Worm (Caenorhabditis elegans) whole organism, L4 larva: ENCODE data around the gene cyp-25A3.
"Not testable (repeated sequence)": the region's sequence is repeated elsewhere in the genome, so short reads cannot be mapped to it uniquely, and the experiment has no call there.

Experiments used
- D1046.2 ChIP-seq: fragments of 200-800 bp; sonication (Bioruptor generic); IDR thresholded peaks from 2 replicates; pipeline ENCODE4 v1.3.6; 2022; ENCODE audit warnings: missing genetic modification characterization, missing compliant biosample characterization
- T20F7.1 ChIP-seq: fragments of 200-800 bp; sonication (Bioruptor generic); optimal IDR thresholded peaks from 2 replicates; lab custom pipeline; 2018; ENCODE audit warnings: mild to moderate bottlenecking, missing genetic modification characterization, missing compliant biosample characterization
- T26A8.4 ChIP-seq: fragments of 200-800 bp; sonication (Bioruptor generic); IDR thresholded peaks from 2 replicates; pipeline ENCODE4 v1.3.6; 2022; ENCODE audit warnings: missing genetic modification characterization, missing compliant biosample characterization
- Y105C5A.15 ChIP-seq: fragments of 200-800 bp; sonication (Bioruptor generic); IDR thresholded peaks from 2 replicates; pipeline ENCODE4 v1.3.6; 2022; ENCODE audit warnings: missing genetic modification characterization, missing compliant biosample characterization
- Y48G9A.11 ChIP-seq: fragments of 200-800 bp; sonication (Bioruptor generic); IDR thresholded peaks from 2 replicates; pipeline ENCODE4 v1.3.6; 2022; ENCODE audit warnings: missing genetic modification reagents, missing genetic modification characterization, missing compliant biosample characterization
- ZK337.2 ChIP-seq: fragments of 200-800 bp; sonication (Bioruptor generic); IDR thresholded peaks from 2 replicates; pipeline ENCODE4 v1.3.6; 2022; ENCODE audit warnings: missing genetic modification reagents, missing genetic modification characterization, missing compliant biosample characterization
- ceh-20 ChIP-seq: fragments of 200-800 bp; sonication (Bioruptor generic); IDR thresholded peaks from 2 replicates; pipeline ENCODE4 v1.3.6; 2022; ENCODE audit warnings: missing genetic modification reagents, missing genetic modification characterization, missing compliant biosample characterization
- ceh-44 ChIP-seq: fragments of 200-800 bp; sonication (Bioruptor generic); IDR thresholded peaks from 2 replicates; pipeline ENCODE4 v1.3.6; 2022; ENCODE audit warnings: missing genetic modification reagents, missing genetic modification characterization, missing compliant biosample characterization
- ctbp-1 ChIP-seq: fragments of 200-800 bp; sonication (Bioruptor generic); IDR thresholded peaks from 2 replicates; pipeline ENCODE4 v1.3.6; 2022; ENCODE audit warnings: missing genetic modification reagents, missing genetic modification characterization, missing compliant biosample characterization
- daf-16 ChIP-seq, 3 experiments: sonication (generic microtip); optimal IDR thresholded peaks; 2 replicates each; lab custom pipeline; 2016 to 2017; ENCODE audit warnings: missing genetic modification characterization in 3 of 3, missing genetic modification reagents in 3 of 3, mild to moderate bottlenecking in 2 of 3, missing compliant biosample characterization in 2 of 3, missing biosample characterization in 1 of 3, moderate library complexity in 1 of 3
- dmd-6 ChIP-seq: fragments of 200-800 bp; sonication (Bioruptor generic); IDR thresholded peaks from 2 replicates; pipeline ENCODE4 v1.3.6; 2022; ENCODE audit warnings: missing genetic modification reagents, missing genetic modification characterization, missing compliant biosample characterization
- dmd-9 ChIP-seq: fragments of 200-800 bp; sonication (Bioruptor generic); IDR thresholded peaks from 2 replicates; pipeline ENCODE4 v1.3.6; 2022; ENCODE audit warnings: missing genetic modification reagents, missing genetic modification characterization, missing compliant biosample characterization
- dpl-1 ChIP-seq: fragments of 150-350 bp; optimal IDR thresholded peaks from 2 replicates; lab custom pipeline; 2014; ENCODE audit warnings: missing biosample characterization, missing genetic modification reagents, missing genetic modification characterization
- dve-1 ChIP-seq: sonication (generic microtip); optimal IDR thresholded peaks from 2 replicates; lab custom pipeline; 2017; ENCODE audit warnings: antibody characterized with exemption, mild to moderate bottlenecking, missing genetic modification characterization, missing compliant biosample characterization; ENCODE audit not compliant: insufficient read depth
- egl-43 ChIP-seq: fragments of 200-800 bp; sonication (Bioruptor generic); IDR thresholded peaks from 2 replicates; pipeline ENCODE4 v1.3.6; 2022; ENCODE audit warnings: missing genetic modification reagents, missing genetic modification characterization, missing compliant biosample characterization
- hif-1 ChIP-seq, 2 experiments: sonication (generic microtip); optimal IDR thresholded peaks; 2 replicates each; lab custom pipeline; 2016 to 2017; ENCODE audit warnings: missing compliant biosample characterization in 2 of 2, missing genetic modification characterization in 2 of 2, missing genetic modification reagents in 2 of 2, missing genotype in 2 of 2, mild to moderate bottlenecking in 1 of 2
- hlh-11 ChIP-seq: fragments of 200-800 bp; sonication (Bioruptor generic); optimal IDR thresholded peaks from 2 replicates; lab custom pipeline; 2018; ENCODE audit warnings: mild to moderate bottlenecking, missing genetic modification characterization, missing compliant biosample characterization
- hmg-1.1 ChIP-seq: fragments of 200-800 bp; sonication (Bioruptor generic); IDR thresholded peaks from 2 replicates; pipeline ENCODE4 v1.3.6; 2022; ENCODE audit warnings: missing genetic modification reagents, missing genetic modification characterization, missing compliant biosample characterization
- lin-13 ChIP-seq: fragments of 150-350 bp; optimal IDR thresholded peaks from 2 replicates; lab custom pipeline; 2014; ENCODE audit warnings: missing biosample characterization, missing genetic modification reagents, missing genetic modification characterization
- lin-29 ChIP-seq: fragments of 200-800 bp; sonication (Bioruptor generic); IDR thresholded peaks from 2 replicates; pipeline ENCODE4 v1.3.6; 2022; ENCODE audit warnings: missing genetic modification reagents, missing genetic modification characterization, missing compliant biosample characterization
- lin-38 ChIP-seq: fragments of 200-800 bp; sonication (Bioruptor generic); IDR thresholded peaks from 2 replicates; pipeline ENCODE4 v1.3.6; 2022; ENCODE audit warnings: missing genetic modification reagents, missing genetic modification characterization, missing compliant biosample characterization
- lin-39 ChIP-seq: fragments of 150-350 bp; optimal IDR thresholded peaks from 2 replicates; lab custom pipeline; 2014; ENCODE audit warnings: missing biosample characterization, missing genetic modification reagents, missing genetic modification characterization
- lsy-2 ChIP-seq, 2 experiments: fragments of 150-350 bp in 1 of 2; sonication (generic microtip) in 1 of 2; optimal IDR thresholded peaks; 2 replicates each; lab custom pipeline; 2014 to 2017; ENCODE audit warnings: missing biosample characterization in 2 of 2, missing genetic modification characterization in 2 of 2
- madf-5 ChIP-seq, 2 experiments: fragments of 200-800 bp; sonication (Bioruptor generic); IDR thresholded peaks; 2 replicates each; pipeline ENCODE4 v1.3.6; 2022; ENCODE audit warnings: missing compliant biosample characterization in 2 of 2, missing genetic modification characterization in 2 of 2
- madf-9 ChIP-seq: fragments of 200-800 bp; sonication (Bioruptor generic); conservative IDR thresholded peaks from 2 replicates; pipeline ENCODE4 v1.3.6; 2022; ENCODE audit warnings: missing genetic modification reagents, missing genetic modification characterization, missing compliant biosample characterization
- mdt-29 ChIP-seq: fragments of 200-800 bp; sonication (Bioruptor generic); IDR thresholded peaks from 2 replicates; pipeline ENCODE4 v1.3.6; 2022; ENCODE audit warnings: missing genetic modification reagents, missing genetic modification characterization, missing compliant biosample characterization
- mes-2 ChIP-seq: sonication (generic microtip); optimal IDR thresholded peaks from 2 replicates; lab custom pipeline; 2016; ENCODE audit warnings: missing genotype, mild to moderate bottlenecking, missing genetic modification characterization, missing compliant biosample characterization; ENCODE audit not compliant: poor library complexity, severe bottlenecking
- mxl-2 ChIP-seq: fragments of 200-800 bp; sonication (Bioruptor generic); conservative IDR thresholded peaks from 2 replicates; pipeline ENCODE4 v1.3.6; 2022; ENCODE audit warnings: missing genetic modification reagents, missing genetic modification characterization, missing compliant biosample characterization
- nhr-28 ChIP-seq: fragments of 150-350 bp; optimal IDR thresholded peaks from 2 replicates; lab custom pipeline; 2014; ENCODE audit warnings: missing biosample characterization, missing genetic modification characterization
- nhr-42 ChIP-seq: fragments of 200-800 bp; sonication (Bioruptor generic); IDR thresholded peaks from 2 replicates; pipeline ENCODE4 v1.3.6; 2022; ENCODE audit warnings: missing genetic modification characterization, missing compliant biosample characterization
- pha-4 ChIP-seq, 2 experiments: fragments of 150-350 bp in 1 of 2; fragments of 200-800 bp in 1 of 2; sonication (Bioruptor generic) in 1 of 2; IDR thresholded peaks in 1 of 2; optimal IDR thresholded peaks in 1 of 2; 2 replicates each; pipeline versions ENCODE4 v1.3.6 to Lab custom; 2014 to 2022; ENCODE audit warnings: missing genetic modification characterization in 2 of 2, missing genetic modification reagents in 2 of 2, missing biosample characterization in 1 of 2, missing compliant biosample characterization in 1 of 2
- php-3 ChIP-seq: fragments of 200-800 bp; sonication (Bioruptor generic); IDR thresholded peaks from 2 replicates; pipeline ENCODE4 v1.3.6; 2022; ENCODE audit warnings: missing genetic modification reagents, missing genetic modification characterization, missing compliant biosample characterization
- rbr-2 ChIP-seq: sonication (generic microtip); optimal IDR thresholded peaks from 2 replicates; lab custom pipeline; 2016; ENCODE audit warnings: missing genotype, missing genetic modification characterization, missing compliant biosample characterization
- saeg-2 ChIP-seq: fragments of 200-800 bp; sonication (Bioruptor generic); IDR thresholded peaks from 2 replicates; pipeline ENCODE4 v1.3.6; 2022; ENCODE audit warnings: missing genetic modification reagents, missing genetic modification characterization, missing compliant biosample characterization
- tag-97 ChIP-seq: fragments of 200-800 bp; sonication (Bioruptor generic); IDR thresholded peaks from 2 replicates; pipeline ENCODE4 v1.3.6; 2022; ENCODE audit warnings: missing genetic modification characterization, missing compliant biosample characterization
- tra-1 ChIP-seq: fragments of 200-800 bp; sonication (Bioruptor generic); IDR thresholded peaks from 2 replicates; pipeline ENCODE4 v1.3.6; 2022; ENCODE audit warnings: missing genetic modification reagents, missing genetic modification characterization, missing compliant biosample characterization
- vab-7 ChIP-seq: fragments of 200-800 bp; sonication (Bioruptor generic); IDR thresholded peaks from 2 replicates; pipeline ENCODE4 v1.3.6; 2022; ENCODE audit warnings: missing genetic modification reagents, missing genetic modification characterization, missing compliant biosample characterization
- zfp-3 ChIP-seq: fragments of 200-800 bp; sonication (Bioruptor generic); conservative IDR thresholded peaks from 2 replicates; pipeline ENCODE4 v1.3.6; 2022; ENCODE audit warnings: missing genetic modification reagents, missing genetic modification characterization, missing compliant biosample characterization

cyp-25A3 gene

DNA sequence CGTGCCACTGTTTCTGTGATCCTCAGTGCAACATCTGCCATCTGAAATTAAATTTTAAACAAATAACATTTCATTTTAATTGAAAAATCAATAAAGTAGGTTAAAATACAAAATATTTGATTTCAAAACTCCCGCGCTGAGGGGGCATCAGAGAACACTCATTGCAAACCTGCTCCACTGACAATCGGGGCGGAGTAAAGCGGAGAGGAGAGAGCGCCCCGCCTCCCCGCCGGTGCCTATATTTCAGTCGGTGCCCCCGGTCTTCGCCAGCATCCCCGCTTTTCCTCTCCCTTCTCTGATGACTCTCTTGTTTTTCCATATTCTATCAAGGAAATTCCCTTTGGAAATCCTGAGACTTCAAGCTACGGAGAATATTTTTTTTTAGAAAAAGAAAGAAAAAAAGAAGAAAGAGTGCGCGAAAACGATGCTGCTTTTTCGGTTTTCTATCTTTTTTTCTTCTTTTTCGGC, 23.4 kb upstream of the cyp-25A3 start, which contains the start of gene brc-1 (continued):
- TF ChIP-seq lin-13 (peak; percentile 77), lin-39 (tag; lab: Kevin White, UChicago) (no peak), vab-7 (GFP tag; lab: Robert Waterston, UW) (peak; percentile 61; the same call in 1 of the 2 replicates), Y105C5A.15 (GFP tag; lab: Robert Waterston, UW) (no peak)
- TF ChIP-seq, all 104 proteins: peak for 56

DNA sequence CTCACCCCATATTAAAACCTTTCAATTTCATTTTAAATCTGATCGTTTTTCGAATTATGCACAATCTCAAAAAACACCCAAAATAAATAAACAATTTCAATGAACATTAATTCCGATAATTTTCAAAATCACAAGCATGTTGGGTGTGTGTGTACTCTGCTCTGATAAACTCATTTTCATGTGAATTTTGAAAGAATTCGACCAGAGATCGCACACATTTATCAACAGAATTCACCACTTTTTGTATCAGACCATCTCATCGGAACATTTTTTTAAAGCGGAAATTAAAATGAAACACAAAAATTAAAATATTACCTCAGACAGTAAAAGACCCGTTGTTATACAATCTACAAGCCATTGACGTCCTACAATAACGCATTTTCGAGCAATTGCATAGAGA, 18.5 kb upstream of the cyp-25A3 start:
- TF ChIP-seq mxl-2 (GFP tag; lab: Robert Waterston, UW) (0 out of 2 replicates have a peak, but pooled peaks have one; percentile 22), nhr-28 (peak; percentile 8), dve-1 (peak; percentile 46), hlh-11 (peak; percentile 40), php-3 (GFP tag; lab: Robert Waterston, UW) (0 out of 2 replicates have a peak, but pooled peaks have one; percentile 30), dmd-6 (GFP tag; lab: Robert Waterston, UW) (peak; percentile 69), daf-16 (tag; optimal IDR thresholded peaks at IDR 0.05; lab: Kevin White, UChicago) (peak; percentile 91), lsy-2 (tag; optimal IDR thresholded peaks at IDR 0.05; lab: Kevin White, UChicago) (peak in 1 of 2 experiments; percentile 30)
- not testable (repeated sequence) for TF ChIP-seq daf-16 (GFP tag; optimal IDR thresholded peaks at IDR 0.05; lab: Kevin White, UChicago)

DNA sequence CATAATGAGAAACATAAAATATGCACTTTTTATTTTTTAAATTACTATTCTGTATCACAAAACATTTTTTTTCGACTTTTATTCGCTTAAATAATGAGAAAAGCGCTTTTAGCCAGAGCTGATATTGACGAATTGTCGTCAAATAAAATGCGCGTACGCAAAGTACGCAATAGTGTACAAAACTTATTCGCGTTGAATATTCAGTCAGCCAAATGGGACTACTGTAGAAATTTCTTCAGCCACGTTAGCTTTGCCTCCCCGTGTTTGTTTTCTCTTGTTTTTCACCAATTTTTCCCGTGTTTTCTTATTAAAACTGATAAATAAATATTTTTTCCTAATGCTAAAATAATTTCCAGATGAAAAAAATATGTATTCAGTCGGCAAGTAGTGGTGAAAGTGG, 17.5 kb upstream of the cyp-25A3 start:
- TF ChIP-seq ctbp-1 (GFP tag; lab: Robert Waterston, UW), result peak; percentile 82
- TF ChIP-seq T20F7.1, result peak; percentile 69
- peak; percentile 86 for TF ChIP-seq ceh-20
- TF ChIP-seq hmg-1.1 (GFP tag; lab: Robert Waterston, UW), result peak; percentile 88
- peak; percentile 7 for TF ChIP-seq dpl-1 (GFP tag; lab: Kevin White, UChicago)
- TF ChIP-seq vab-7 (GFP tag; lab: Robert Waterston, UW), result peak; percentile 85
- peak; percentile 92 for TF ChIP-seq D1046.2 (GFP tag; lab: Robert Waterston, UW)
- peak; percentile 92 for TF ChIP-seq dmd-6 (GFP tag; lab: Robert Waterston, UW)
- TF ChIP-seq zfp-3 (GFP tag; lab: Robert Waterston, UW), result peak; percentile 95
- TF ChIP-seq ceh-44 (GFP tag; lab: Robert Waterston, UW), result peak; percentile 73; the same call in 1 of the 2 replicates
- peak; percentile 80 for TF ChIP-seq madf-9
- peak in 1 of 2 experiments; percentile 67; a peak in 1 of 4 replicates for TF ChIP-seq madf-5 (GFP tag; IDR thresholded peaks at IDR 0.05; lab: Robert Waterston, UW)
- TF ChIP-seq mxl-2 (GFP tag; lab: Robert Waterston, UW), result 0 out of 2 replicates have a peak, but pooled peaks have one; percentile 15
- peak; percentile 87 for TF ChIP-seq mdt-29 (GFP tag; lab: Robert Waterston, UW)
- TF ChIP-seq saeg-2 (GFP tag; lab: Robert Waterston, UW), result 0 out of 2 replicates have a peak, but pooled peaks have one; percentile 23
- peak; percentile 33 for TF ChIP-seq hlh-11
- TF ChIP-seq mes-2 (tag; lab: Kevin White, UChicago), result peak; percentile 20
- TF ChIP-seq rbr-2 (tag; lab: Kevin White, UChicago), result peak; percentile 50
- TF ChIP-seq hif-1 (tag; optimal IDR thresholded peaks at IDR 0.05; lab: Kevin White, UChicago), result peak in 1 of 2 experiments; percentile 21
- TF ChIP-seq lsy-2 (tag; optimal IDR thresholded peaks at IDR 0.05; lab: Kevin White, UChicago), result peak; percentile 67 to 94
- TF ChIP-seq egl-43 (GFP tag; lab: Robert Waterston, UW), result 0 out of 2 replicates have a peak, but pooled peaks have one; percentile 38
- TF ChIP-seq lin-38 (GFP tag; lab: Robert Waterston, UW), result peak; percentile 91
- 0 out of 2 replicates have a peak, but pooled peaks have one; percentile 45 for TF ChIP-seq php-3 (GFP tag; lab: Robert Waterston, UW)
- TF ChIP-seq dmd-9 (GFP tag; lab: Robert Waterston, UW), result peak; percentile 98
- peak; percentile 68 for TF ChIP-seq pha-4 (GFP tag; IDR thresholded peaks at IDR 0.05; lab: Robert Waterston, UW)
- not testable (repeated sequence) for TF ChIP-seq pha-4 (tag; optimal IDR thresholded peaks at IDR 0.05; lab: Kevin White, UChicago)
- TF ChIP-seq nhr-42 (GFP tag; lab: Robert Waterston, UW), result peak; percentile 90; the same call in 1 of the 2 replicates
- peak; percentile 72 for TF ChIP-seq lin-29 (GFP tag; lab: Robert Waterston, UW)
- peak; percentile 60; the same call in 1 of the 2 replicates for TF ChIP-seq Y48G9A.11 (GFP tag; lab: Robert Waterston, UW)
- TF ChIP-seq ZK337.2 (GFP tag; lab: Robert Waterston, UW), result peak; percentile 94
- TF ChIP-seq tra-1 (GFP tag; lab: Robert Waterston, UW), result peak; percentile 88
- TF ChIP-seq T26A8.4 (GFP tag; lab: Robert Waterston, UW), result peak; percentile 85
- TF ChIP-seq tag-97 (GFP tag; lab: Robert Waterston, UW), result 0 out of 2 replicates have a peak, but pooled peaks have one; percentile 38
